Fruit fly (Drosophila melanogaster) whole organism, adult: ENCODE results near the gene Mnn1.
A peak's percentile ranks its signal among the peaks of the same experiment; 100 is the strongest.

Experiments
- CG11617 ChIP-seq: fragments of 200-800 bp; sonication (Bioruptor generic); optimal IDR thresholded peaks from 2 replicates; lab custom pipeline; 2017; ENCODE audit warnings: mild to moderate bottlenecking, missing biosample characterization, missing genetic modification reagents, missing genetic modification characterization
- CG12768 ChIP-seq: fragments of 200-800 bp; sonication (Bioruptor generic); optimal IDR thresholded peaks from 2 replicates; lab custom pipeline; 2017; ENCODE audit warnings: missing biosample characterization, missing genetic modification characterization, mild to moderate bottlenecking, moderate library complexity, missing genetic modification reagents
- CG14711 ChIP-seq: fragments of 200-800 bp; sonication (Bioruptor generic); optimal IDR thresholded peaks from 2 replicates; lab custom pipeline; 2018; ENCODE audit warnings: missing biosample characterization, mild to moderate bottlenecking, missing genetic modification characterization, moderate library complexity
- CG1620 ChIP-seq: fragments of 200-800 bp; sonication (Bioruptor generic); optimal IDR thresholded peaks from 2 replicates; lab custom pipeline; 2016; ENCODE audit warnings: missing biosample characterization, missing genetic modification characterization
- CG33017 ChIP-seq: fragments of 200-800 bp; sonication (Bioruptor generic); optimal IDR thresholded peaks from 2 replicates; lab custom pipeline; 2018; ENCODE audit warnings: missing biosample characterization, mild to moderate bottlenecking, missing genetic modification characterization, moderate library complexity
- CG5204 ChIP-seq: fragments of 200-800 bp; sonication (Bioruptor generic); optimal IDR thresholded peaks from 2 replicates; lab custom pipeline; 2016; ENCODE audit warnings: missing biosample characterization, missing genetic modification characterization
- CG7045 ChIP-seq: fragments of 200-800 bp; sonication (Bioruptor generic); optimal IDR thresholded peaks from 2 replicates; lab custom pipeline; 2017; ENCODE audit warnings: missing biosample characterization, mild to moderate bottlenecking, missing genetic modification characterization
- CG7101 ChIP-seq: fragments of 200-800 bp; sonication (Bioruptor generic); optimal IDR thresholded peaks from 2 replicates; lab custom pipeline; 2018; ENCODE audit warnings: missing biosample characterization, mild to moderate bottlenecking, missing genetic modification characterization, moderate library complexity
- Clk ChIP-seq: fragments of 200-800 bp; sonication (Bioruptor generic); optimal IDR thresholded peaks from 2 replicates; lab custom pipeline; 2017; ENCODE audit warnings: missing biosample characterization, missing genetic modification characterization
- Crg-1 ChIP-seq: fragments of 200-800 bp; sonication (Bioruptor generic); optimal IDR thresholded peaks from 2 replicates; lab custom pipeline; 2016; ENCODE audit warnings: missing biosample characterization, missing genetic modification characterization
- Hr96 ChIP-seq: fragments of 200-800 bp; sonication (Bioruptor generic); optimal IDR thresholded peaks from 2 replicates; lab custom pipeline; 2016; ENCODE audit warnings: missing biosample characterization, missing genetic modification characterization
- Mnt ChIP-seq: fragments of 200-800 bp; sonication (Bioruptor generic); optimal IDR thresholded peaks from 2 replicates; lab custom pipeline; 2016; ENCODE audit warnings: missing biosample characterization, mild to moderate bottlenecking, missing genetic modification characterization
- bab1 ChIP-seq: fragments of 200-800 bp; sonication (Bioruptor generic); optimal IDR thresholded peaks from 3 replicates; lab custom pipeline; 2019; ENCODE audit warnings: missing biosample characterization, mild to moderate bottlenecking, missing genetic modification characterization, moderate library complexity
- cic ChIP-seq: fragments of 200-800 bp; sonication (Bioruptor generic); optimal IDR thresholded peaks from 2 replicates; lab custom pipeline; 2017; ENCODE audit warnings: missing biosample characterization, mild to moderate bottlenecking, missing genetic modification characterization, moderate library complexity
- cnc ChIP-seq, 2 experiments: fragments of >200 bp; optimal IDR thresholded peaks; 2 replicates each; lab custom pipeline; 2017
- kay ChIP-seq: fragments of 200-800 bp; sonication (Bioruptor generic); peaks from one replicate; lab custom pipeline; 2016; ENCODE audit warnings: missing biosample characterization, missing genetic modification characterization, borderline replicate concordance
- ovo ChIP-seq: fragments of 200-800 bp; sonication (Bioruptor generic); optimal IDR thresholded peaks from 2 replicates; lab custom pipeline; 2016; ENCODE audit warnings: missing biosample characterization, missing genetic modification characterization
- pad ChIP-seq: fragments of 200-800 bp; sonication (Bioruptor generic); optimal IDR thresholded peaks from 3 replicates; lab custom pipeline; 2017; ENCODE audit warnings: missing biosample characterization, missing genetic modification characterization, mild to moderate bottlenecking, moderate library complexity, missing genetic modification reagents
- tj ChIP-seq: fragments of 200-800 bp; sonication (Bioruptor generic); optimal IDR thresholded peaks from 3 replicates; lab custom pipeline; 2017; ENCODE audit warnings: missing biosample characterization, mild to moderate bottlenecking, missing genetic modification characterization, moderate library complexity
- toe ChIP-seq: fragments of 200-800 bp; sonication (Bioruptor generic); optimal IDR thresholded peaks from 2 replicates; lab custom pipeline; 2016; ENCODE audit warnings: missing biosample characterization, missing genetic modification characterization

Mnn1 gene

dm6 chr2L:7038404-7039341, 17.4 kb upstream of the Mnn1 start:
- TF ChIP-seq CG12768 (GFP tag; lab: Kevin White, UChicago) (no peak), ovo (peak; percentile 50), cic (GFP tag; lab: Kevin White, UChicago) (peak; percentile 1), tj (no peak), Clk (GFP tag; lab: Kevin White, UChicago) (no peak)

- TF ChIP-seq CG12768 (GFP tag; lab: Kevin White, UChicago), result peak; percentile 52
- peak; percentile 43 for TF ChIP-seq bab1 (GFP tag; lab: Kevin White, UChicago)
- TF ChIP-seq Clk (GFP tag; lab: Kevin White, UChicago), result no peak
- peak; percentile 41 for TF ChIP-seq tj
- peak; percentile 66 for TF ChIP-seq CG11617
- TF ChIP-seq CG5204 (GFP tag; lab: Kevin White, UChicago), result no peak
- TF ChIP-seq cnc (optimal IDR thresholded peaks at IDR 0.05; lab: Kevin White, UChicago), result no peak
- no peak for TF ChIP-seq ovo
- TF ChIP-seq CG1620 (GFP tag; lab: Kevin White, UChicago), result no peak
- peak; percentile 26 for TF ChIP-seq CG14711 (tag; lab: Kevin White, UChicago)
- TF ChIP-seq cic (GFP tag; lab: Kevin White, UChicago), result no peak
- no peak for TF ChIP-seq CG7045
- no peak for TF ChIP-seq pad
- TF ChIP-seq CG33017 (tag; lab: Kevin White, UChicago), result peak; percentile 54
- peak; percentile 62 for TF ChIP-seq kay
- peak; percentile 28 for TF ChIP-seq Mnt (GFP tag; lab: Kevin White, UChicago)
- TF ChIP-seq Crg-1 (GFP tag; lab: Kevin White, UChicago), result peak; percentile 47
- TF ChIP-seq Hr96 (GFP tag; lab: Kevin White, UChicago), result no peak
- TF ChIP-seq CG7101 (tag; lab: Kevin White, UChicago), result peak; percentile 57
These were observed 16.8 kb upstream of the Mnn1 start for dm6 chr2L:7039342-7039684.

- peak; percentile 78 for TF ChIP-seq CG7101 (tag; lab: Kevin White, UChicago)
- TF ChIP-seq CG7045, result peak; percentile 40
- TF ChIP-seq tj, result peak; percentile 65
- TF ChIP-seq pad, result peak; percentile 67
- peak; percentile 63 for TF ChIP-seq Clk (GFP tag; lab: Kevin White, UChicago)
- TF ChIP-seq cic (GFP tag; lab: Kevin White, UChicago), result peak; percentile 84
- peak; percentile 81 for TF ChIP-seq bab1 (GFP tag; lab: Kevin White, UChicago)
- TF ChIP-seq CG33017 (tag; lab: Kevin White, UChicago), result peak; percentile 20
- TF ChIP-seq ovo, result peak; percentile 59
- TF ChIP-seq CG12768 (GFP tag; lab: Kevin White, UChicago), result peak; percentile 4
- TF ChIP-seq Mnt (GFP tag; lab: Kevin White, UChicago), result peak; percentile 96
- no peak for TF ChIP-seq toe (GFP tag; lab: Kevin White, UChicago)
- TF ChIP-seq Crg-1 (GFP tag; lab: Kevin White, UChicago), result peak; percentile 92
- TF ChIP-seq Hr96 (GFP tag; lab: Kevin White, UChicago), result peak; percentile 11
- TF ChIP-seq CG5204 (GFP tag; lab: Kevin White, UChicago), result no peak
- TF ChIP-seq kay, result no peak
- TF ChIP-seq CG1620 (GFP tag; lab: Kevin White, UChicago), result peak; percentile 74
- peak; percentile 33 for TF ChIP-seq CG14711 (tag; lab: Kevin White, UChicago)
- no peak for TF ChIP-seq cnc (optimal IDR thresholded peaks at IDR 0.05; lab: Kevin White, UChicago)
- TF ChIP-seq CG11617, result peak; percentile 57
These were observed 13.8 kb upstream of the Mnn1 start for dm6 chr2L:7042150-7042811.

- TF ChIP-seq CG5204 (GFP tag; lab: Kevin White, UChicago) (no peak), Mnt (GFP tag; lab: Kevin White, UChicago) (peak; percentile 26), ovo (peak; percentile 38)
These were observed 12.8 kb upstream of the Mnn1 start for dm6 chr2L:7043039-7043905.

dm6 chr2L:7047703-7048102, 8.4 kb upstream of the Mnn1 start:
- TF ChIP-seq tj (peak; percentile 1), kay (no peak), cnc (optimal IDR thresholded peaks at IDR 0.05; lab: Kevin White, UChicago) (no peak), Clk (GFP tag; lab: Kevin White, UChicago) (no peak), CG7045 (no peak), CG1620 (GFP tag; lab: Kevin White, UChicago) (no peak), Mnt (GFP tag; lab: Kevin White, UChicago) (peak; percentile 18), Crg-1 (GFP tag; lab: Kevin White, UChicago) (peak; percentile 76), CG33017 (tag; lab: Kevin White, UChicago) (no peak), CG12768 (GFP tag; lab: Kevin White, UChicago) (no peak), cic (GFP tag; lab: Kevin White, UChicago) (no peak), Hr96 (GFP tag; lab: Kevin White, UChicago) (no peak), CG11617 (peak; percentile 14), toe (GFP tag; lab: Kevin White, UChicago) (no peak), pad (no peak), ovo (peak; percentile 56), CG14711 (tag; lab: Kevin White, UChicago) (no peak), CG7101 (tag; lab: Kevin White, UChicago) (peak; percentile 61), bab1 (GFP tag; lab: Kevin White, UChicago) (no peak), CG5204 (GFP tag; lab: Kevin White, UChicago) (peak; percentile 9)
